Fruit fly (Drosophila melanogaster): Measurements from ENCODE around the gene Hel89B.
A peak's percentile ranks its signal among the peaks of the same experiment; 100 is the strongest.

Hel89B gene

DNA sequence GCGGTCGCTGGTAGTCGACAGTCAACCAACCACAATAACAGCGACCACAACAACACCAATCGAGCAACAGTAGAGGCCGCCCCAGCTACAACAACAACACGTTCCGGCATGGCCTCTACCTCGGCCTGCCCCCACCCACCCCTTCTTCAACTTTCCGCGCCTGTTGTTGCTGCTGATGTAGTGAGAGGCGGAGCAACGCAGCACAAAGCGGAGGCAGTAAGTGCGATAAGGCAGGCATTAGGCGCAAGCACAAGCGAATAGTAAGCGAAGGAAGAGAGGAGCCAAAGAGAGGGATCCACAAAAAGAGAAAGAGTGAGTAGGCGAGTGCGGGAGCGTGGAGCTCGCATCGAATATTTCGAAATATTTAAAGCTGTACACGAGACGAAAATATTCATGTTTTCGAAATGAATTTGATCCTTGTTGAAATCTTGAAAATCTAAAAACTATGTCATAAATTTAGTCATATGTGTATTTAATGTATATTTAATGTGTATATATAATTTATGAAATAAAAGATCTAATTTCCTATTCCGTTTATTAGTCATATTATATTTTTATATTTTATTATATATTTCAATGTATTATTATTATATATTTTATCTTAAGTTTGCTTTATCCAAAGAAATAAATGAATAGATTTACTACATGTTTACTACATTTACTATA is 20.2 kb downstream of the Hel89B start (continued):
- TF ChIP-seq NC2α (GFP tag; optimal IDR thresholded peaks at IDR 0.05) (no peak), CG7372 (GFP tag; IDR thresholded peaks at IDR 0.05) (no peak), Hr51 (GFP tag; optimal IDR thresholded peaks at IDR 0.05) (no peak), tx (GFP tag; optimal IDR thresholded peaks at IDR 0.05) (no peak), insv (GFP tag; optimal IDR thresholded peaks at IDR 0.05) (no peak), Ssrp (tag; optimal IDR thresholded peaks at IDR 0.05) (no peak), dpn (GFP tag; optimal IDR thresholded peaks at IDR 0.05) (no peak), Fer1 (GFP tag; optimal IDR thresholded peaks at IDR 0.05) (no peak), CoRest (tag; optimal IDR thresholded peaks at IDR 0.05) (peak; percentile 22), br (optimal IDR thresholded peaks at IDR 0.05) (no peak), Lim3 (GFP tag; IDR thresholded peaks at IDR 0.05) (no peak), B-H2 (GFP tag; optimal IDR thresholded peaks at IDR 0.05) (no peak), caup (GFP tag; optimal IDR thresholded peaks at IDR 0.05; ENCODE audit: severe bottlenecking) (no peak), ac (GFP tag; optimal IDR thresholded peaks at IDR 0.05) (no peak), stc (GFP tag; IDR thresholded peaks at IDR 0.05) (no peak), sug (tag; optimal IDR thresholded peaks at IDR 0.05) (peak; percentile 72), chif (GFP tag; optimal IDR thresholded peaks at IDR 0.05) (no peak), Mes4 (GFP tag; optimal IDR thresholded peaks at IDR 0.05) (no peak), amos (GFP tag; IDR thresholded peaks at IDR 0.05; ENCODE audit: partially characterized antibody) (peak; percentile 4; the same call in 1 of the 2 replicates), peb (GFP tag; IDR thresholded peaks at IDR 0.05) (no peak), Nf-YB (GFP tag; optimal IDR thresholded peaks at IDR 0.05) (peak; percentile 99), vnd (GFP tag; IDR thresholded peaks at IDR 0.05; ENCODE audit: partially characterized antibody) (no peak), C15 (GFP tag; IDR thresholded peaks at IDR 0.05) (no peak), slbo (GFP tag; IDR thresholded peaks at IDR 0.05) (no peak), btn (GFP tag; optimal IDR thresholded peaks at IDR 0.05) (no peak), Aef1 (GFP tag; IDR thresholded peaks at IDR 0.05) (peak; percentile 94), E2f2 (GFP tag; IDR thresholded peaks at IDR 0.05) (no peak), pho (GFP tag; optimal IDR thresholded peaks at IDR 0.05) (no peak), CG16813 (GFP tag; IDR thresholded peaks at IDR 0.05; ENCODE audit: partially characterized antibody) (no peak), Sin3A (optimal IDR thresholded peaks at IDR 0.05) (no peak), CG33213 (GFP tag; optimal IDR thresholded peaks at IDR 0.05) (no peak), ATbp (GFP tag; optimal IDR thresholded peaks at IDR 0.05) (no peak), wor (GFP tag; IDR thresholded peaks at IDR 0.05) (no peak), CG2678 (tag; optimal IDR thresholded peaks at IDR 0.05) (no peak), Blimp-1 (GFP tag; optimal IDR thresholded peaks at IDR 0.05) (no peak), dysf (GFP tag; IDR thresholded peaks at IDR 0.05) (no peak; the same call in 2 of the 3 replicates), tin (GFP tag; optimal IDR thresholded peaks at IDR 0.05) (no peak), Deaf1 (tag; optimal IDR thresholded peaks at IDR 0.05) (peak; percentile 55), CG10462 (GFP tag; optimal IDR thresholded peaks at IDR 0.05) (no peak), abd-A (tag; optimal IDR thresholded peaks at IDR 0.05) (no peak), ase (GFP tag; IDR thresholded peaks at IDR 0.05) (no peak), sna (GFP tag; IDR thresholded peaks at IDR 0.05; ENCODE audit: partially characterized antibody) (peak; percentile 56), CrebB (tag; optimal IDR thresholded peaks at IDR 0.05) (no peak), gem (tag; optimal IDR thresholded peaks at IDR 0.05) (peak; percentile 57), Hr78 (GFP tag; optimal IDR thresholded peaks at IDR 0.05) (peak in 1 of 2 experiments; percentile 56), Sry-β (GFP tag; optimal IDR thresholded peaks at IDR 0.05) (no peak), CG17912 (GFP tag; optimal IDR thresholded peaks at IDR 0.05) (peak; percentile 42), sc (optimal IDR thresholded peaks at IDR 0.05) (no peak), sc (GFP tag; optimal IDR thresholded peaks at IDR 0.05) (no peak), CG1792 (GFP tag; optimal IDR thresholded peaks at IDR 0.05) (no peak)
